Worm (Caenorhabditis elegans): ENCODE data around the gene math-24.

- no peak for TF ChIP-seq W03F9.2 (tag; optimal IDR thresholded peaks at IDR 0.05)
- no peak for TF ChIP-seq him-1 (tag; optimal IDR thresholded peaks at IDR 0.05)
These were observed 9.4 kb upstream of the math-24 start, which contains the start of gene math-9 for ce11 chrII:1890682-1891081.

Measured in whole organism, L4/young adult.